Worm (Caenorhabditis elegans) whole organism, L3 larva: Measurements from ENCODE around the gene egl-23.
A peak's percentile ranks its signal among the peaks of the same experiment; 100 is the strongest.

Experiments
- R02D3.7 ChIP-seq: fragments of 150-350 bp; optimal IDR thresholded peaks from 2 replicates; lab custom pipeline; 2014; ENCODE audit warnings: missing biosample characterization, missing genetic modification characterization
- ZK546.5 ChIP-seq: sonication (generic microtip); optimal IDR thresholded peaks from 2 replicates; lab custom pipeline; 2017; ENCODE audit warnings: missing biosample characterization, missing genetic modification characterization
- aly-2 ChIP-seq: fragments of 150-350 bp; optimal IDR thresholded peaks from 2 replicates; lab custom pipeline; 2014; ENCODE audit warnings: missing biosample characterization, missing genetic modification characterization
- ama-1 ChIP-seq: fragments of 150-350 bp; optimal IDR thresholded peaks from 2 replicates; lab custom pipeline; 2018
- ceh-16 ChIP-seq: sonication (generic microtip); optimal IDR thresholded peaks from 2 replicates; lab custom pipeline; 2017; ENCODE audit warnings: missing biosample characterization, missing genetic modification characterization
- ceh-28 ChIP-seq: fragments of 150-350 bp; optimal IDR thresholded peaks from 2 replicates; lab custom pipeline; 2014; ENCODE audit warnings: missing biosample characterization, missing genetic modification reagents, missing genetic modification characterization
- ceh-82 ChIP-seq: fragments of 150-350 bp; optimal IDR thresholded peaks from 2 replicates; lab custom pipeline; 2014; ENCODE audit warnings: missing biosample characterization, missing genetic modification characterization
- ceh-9 ChIP-seq: sonication (generic microtip); optimal IDR thresholded peaks from 2 replicates; lab custom pipeline; 2018; ENCODE audit warnings: missing biosample characterization, missing genetic modification characterization
- daf-12 ChIP-seq: fragments of 150-350 bp; optimal IDR thresholded peaks from 2 replicates; lab custom pipeline; 2014; ENCODE audit warnings: missing biosample characterization, missing genetic modification reagents, missing genetic modification characterization
- egl-27 ChIP-seq: sonication (generic microtip); optimal IDR thresholded peaks from 4 replicates; lab custom pipeline; 2017; ENCODE audit warnings: missing biosample characterization, missing genetic modification reagents, missing genetic modification characterization
- egl-5 ChIP-seq: fragments of 150-350 bp; optimal IDR thresholded peaks from 2 replicates; lab custom pipeline; 2017; ENCODE audit warnings: missing biosample characterization, missing genetic modification reagents, missing genetic modification characterization, inconsistent platforms
- elt-1 ChIP-seq: fragments of 150-350 bp; optimal IDR thresholded peaks from 2 replicates; lab custom pipeline; 2014; ENCODE audit warnings: missing biosample characterization, missing genetic modification characterization
- elt-2 ChIP-seq: sonication (generic microtip); optimal IDR thresholded peaks from 2 replicates; lab custom pipeline; 2016; ENCODE audit warnings: missing genetic modification reagents, mild to moderate bottlenecking, missing genetic modification characterization, missing compliant biosample characterization
- elt-3 ChIP-seq, 3 experiments: fragments of 150-350 bp in 1 of 3; sonication (generic microtip) in 2 of 3; optimal IDR thresholded peaks; 2 replicates in 2 of 3; 4 replicates in 1 of 3; lab custom pipeline; 2014 to 2017; ENCODE audit warnings: missing biosample characterization in 3 of 3, missing genetic modification characterization in 3 of 3
- eor-1 ChIP-seq, 2 experiments: fragments of 150-350 bp; optimal IDR thresholded peaks; 2 replicates each; lab custom pipeline; 2014 to 2018; ENCODE audit warnings: missing biosample characterization in 2 of 2, missing genetic modification characterization in 2 of 2
- fkh-10 ChIP-seq: sonication (generic microtip); optimal IDR thresholded peaks from 2 replicates; lab custom pipeline; 2017; ENCODE audit warnings: missing biosample characterization, missing genetic modification reagents, missing genetic modification characterization
- fkh-2 ChIP-seq: fragments of 150-350 bp; optimal IDR thresholded peaks from 2 replicates; lab custom pipeline; 2014; ENCODE audit warnings: missing biosample characterization, missing genetic modification reagents, missing genetic modification characterization
- fos-1 ChIP-seq: fragments of 150-350 bp; optimal IDR thresholded peaks from 2 replicates; lab custom pipeline; 2014; ENCODE audit warnings: missing biosample characterization, missing genetic modification characterization
- hmg-11 ChIP-seq: sonication (generic microtip); optimal IDR thresholded peaks from 2 replicates; lab custom pipeline; 2016; ENCODE audit warnings: missing genetic modification characterization, missing compliant biosample characterization
- jun-1 ChIP-seq: fragments of 150-350 bp; optimal IDR thresholded peaks from 2 replicates; lab custom pipeline; 2014; ENCODE audit warnings: missing biosample characterization, missing genetic modification reagents, missing genetic modification characterization
- lin-15B ChIP-seq: fragments of 150-350 bp; optimal IDR thresholded peaks from 2 replicates; lab custom pipeline; 2014; ENCODE audit warnings: missing biosample characterization, missing genetic modification characterization
- lin-39 ChIP-seq: fragments of 150-350 bp; optimal IDR thresholded peaks from 2 replicates; lab custom pipeline; 2018; ENCODE audit warnings: missing biosample characterization, missing genetic modification reagents, missing genetic modification characterization
- lsy-12 ChIP-seq: sonication (generic microtip); optimal IDR thresholded peaks from 2 replicates; lab custom pipeline; 2016; ENCODE audit warnings: mild to moderate bottlenecking, missing genetic modification characterization, missing compliant biosample characterization
- mdl-1 ChIP-seq: fragments of 150-350 bp; optimal IDR thresholded peaks from 2 replicates; lab custom pipeline; 2014; ENCODE audit warnings: missing biosample characterization, missing genetic modification characterization
- mml-1 ChIP-seq: fragments of 150-350 bp; sonication (generic microtip); optimal IDR thresholded peaks from 3 replicates; lab custom pipeline; 2014; ENCODE audit warnings: missing biosample characterization, missing genetic modification characterization
- nfya-1 ChIP-seq: sonication (generic microtip); optimal IDR thresholded peaks from 2 replicates; lab custom pipeline; 2017; ENCODE audit warnings: missing genetic modification characterization, mild to moderate bottlenecking, missing compliant biosample characterization, antibody characterized with exemption, moderate library complexity; ENCODE audit not compliant: insufficient read depth
- nhr-11 ChIP-seq: fragments of 150-350 bp; optimal IDR thresholded peaks from 2 replicates; lab custom pipeline; 2014; ENCODE audit warnings: missing biosample characterization, missing genetic modification characterization
- nhr-12 ChIP-seq: fragments of 150-350 bp; optimal IDR thresholded peaks from 2 replicates; lab custom pipeline; 2014; ENCODE audit warnings: missing biosample characterization, missing genetic modification characterization
- nhr-23 ChIP-seq: fragments of 150-350 bp; optimal IDR thresholded peaks from 2 replicates; lab custom pipeline; 2014; ENCODE audit warnings: missing biosample characterization, missing genetic modification reagents, missing genetic modification characterization
- nhr-237 ChIP-seq: fragments of 150-350 bp; optimal IDR thresholded peaks from 2 replicates; lab custom pipeline; 2014; ENCODE audit warnings: missing biosample characterization, missing genetic modification characterization
- nhr-25 ChIP-seq: sonication (generic microtip); optimal IDR thresholded peaks from 2 replicates; lab custom pipeline; 2017; ENCODE audit warnings: missing biosample characterization, missing genetic modification characterization
- nhr-28 ChIP-seq: fragments of 150-350 bp; optimal IDR thresholded peaks from 2 replicates; lab custom pipeline; 2014; ENCODE audit warnings: missing biosample characterization, missing genetic modification characterization
- nhr-43 ChIP-seq: sonication (generic microtip); optimal IDR thresholded peaks from 2 replicates; lab custom pipeline; 2016; ENCODE audit warnings: mild to moderate bottlenecking, missing genetic modification characterization, missing compliant biosample characterization; ENCODE audit not compliant: poor library complexity, severe bottlenecking
- nhr-67 ChIP-seq: fragments of 150-350 bp; optimal IDR thresholded peaks from 2 replicates; lab custom pipeline; 2014; ENCODE audit warnings: missing biosample characterization, missing genetic modification characterization
- nhr-76 ChIP-seq: fragments of 150-350 bp; sonication (generic microtip); optimal IDR thresholded peaks from 5 replicates; lab custom pipeline; 2014; ENCODE audit warnings: missing biosample characterization, missing genetic modification characterization
- nhr-77 ChIP-seq: fragments of 150-350 bp; optimal IDR thresholded peaks from 2 replicates; lab custom pipeline; 2014; ENCODE audit warnings: missing biosample characterization, missing genetic modification characterization
- pha-4 ChIP-seq: fragments of 150-350 bp; optimal IDR thresholded peaks from 2 replicates; lab custom pipeline; 2014; ENCODE audit warnings: missing biosample characterization, missing genetic modification reagents, missing genetic modification characterization
- pqm-1 ChIP-seq: fragments of 150-350 bp; optimal IDR thresholded peaks from 2 replicates; lab custom pipeline; 2017; ENCODE audit warnings: missing biosample characterization, missing genetic modification characterization, inconsistent platforms
- sea-2 ChIP-seq: fragments of 150-350 bp; sonication (generic microtip); optimal IDR thresholded peaks from 4 replicates; lab custom pipeline; 2014; ENCODE audit warnings: missing biosample characterization, missing genetic modification reagents, missing genetic modification characterization
- skn-1 ChIP-seq: fragments of 150-350 bp; optimal IDR thresholded peaks from 2 replicates; lab custom pipeline; 2014; ENCODE audit warnings: missing biosample characterization, missing genetic modification characterization
- snpc-4 ChIP-seq: fragments of 150-350 bp; optimal IDR thresholded peaks from 2 replicates; lab custom pipeline; 2014; ENCODE audit warnings: missing biosample characterization, missing genetic modification characterization
- tbx-2 ChIP-seq: sonication (generic microtip); optimal IDR thresholded peaks from 2 replicates; lab custom pipeline; 2016; ENCODE audit warnings: mild to moderate bottlenecking, missing genetic modification characterization, missing compliant biosample characterization
- unc-39 ChIP-seq: sonication (generic microtip); optimal IDR thresholded peaks from 4 replicates; lab custom pipeline; 2017; ENCODE audit warnings: missing biosample characterization, missing genetic modification characterization
- unc-62 ChIP-seq: fragments of 150-350 bp; sonication (generic microtip); optimal IDR thresholded peaks from 4 replicates; lab custom pipeline; 2014; ENCODE audit warnings: missing biosample characterization, missing genetic modification reagents, missing genetic modification characterization
- zag-1 ChIP-seq: fragments of 150-350 bp; optimal IDR thresholded peaks from 2 replicates; lab custom pipeline; 2014; ENCODE audit warnings: missing biosample characterization, missing genetic modification characterization
- ztf-11 ChIP-seq: fragments of 150-350 bp; optimal IDR thresholded peaks from 2 replicates; lab custom pipeline; 2014; ENCODE audit warnings: missing biosample characterization, missing genetic modification characterization
- ztf-4 ChIP-seq: fragments of 150-350 bp; optimal IDR thresholded peaks from 2 replicates; lab custom pipeline; 2014; ENCODE audit warnings: missing biosample characterization, missing genetic modification characterization

The egl-23 gene

DNA sequence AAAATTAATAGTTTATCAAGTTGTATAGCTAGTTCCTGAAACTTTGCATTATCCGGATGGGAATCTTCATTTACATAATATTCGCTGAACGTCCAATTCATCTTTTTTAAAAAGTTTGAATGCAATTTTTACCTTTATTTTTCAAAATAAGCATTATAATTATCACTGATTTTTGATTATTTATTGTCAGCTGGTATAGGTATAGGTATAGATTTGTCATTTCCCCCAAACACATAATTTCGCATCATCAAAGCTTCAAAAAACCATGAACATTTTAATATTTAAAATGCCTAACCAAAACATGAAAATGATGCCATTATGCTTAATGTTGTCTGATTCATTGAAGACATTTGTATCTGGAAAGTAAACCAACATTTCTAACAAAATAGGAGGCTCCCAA, 27.0 kb downstream of the egl-23 start, which contains the start of gene srw-63:
Gene srw-63 (minus strand): TSS at position 101 of the 400 bp plus-strand sequence.
- TF ChIP-seq nhr-77 (tag; lab: Kevin White, UChicago) = no peak
- no peak for TF ChIP-seq nhr-23 (tag; lab: Kevin White, UChicago)

DNA sequence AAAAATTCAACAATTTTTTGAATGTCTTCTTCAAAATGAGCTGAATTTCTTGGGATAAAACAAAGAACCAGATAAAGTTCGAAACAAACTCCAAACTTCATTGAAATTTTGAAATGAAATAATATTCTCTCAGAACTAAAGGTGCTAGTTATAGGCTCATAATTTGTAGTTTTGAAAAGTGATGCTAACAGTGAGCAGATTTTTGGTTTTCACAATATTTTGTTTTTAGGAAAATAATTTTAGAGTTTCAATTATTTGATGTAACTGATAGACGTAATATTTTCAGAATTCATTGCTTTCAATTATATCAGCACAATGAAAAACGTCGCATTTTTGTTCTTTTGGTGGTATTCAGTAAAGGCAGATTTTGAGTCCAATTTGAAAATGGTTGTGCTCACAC, 31.0 kb downstream of the egl-23 start, which contains the start of the genes irld-56 and irld-55:
Gene irld-56 (minus strand): TSS at position 101 of the 400 bp plus-strand sequence.
Gene irld-55 (plus strand): TSS at position 316 of the 400 bp plus-strand sequence.
- TF ChIP-seq eor-1 (tag; optimal IDR thresholded peaks at IDR 0.05; lab: Kevin White, UChicago) (no peak), nhr-28 (tag; lab: Kevin White, UChicago) (no peak), lin-39 (tag; lab: Kevin White, UChicago) (no peak)

DNA sequence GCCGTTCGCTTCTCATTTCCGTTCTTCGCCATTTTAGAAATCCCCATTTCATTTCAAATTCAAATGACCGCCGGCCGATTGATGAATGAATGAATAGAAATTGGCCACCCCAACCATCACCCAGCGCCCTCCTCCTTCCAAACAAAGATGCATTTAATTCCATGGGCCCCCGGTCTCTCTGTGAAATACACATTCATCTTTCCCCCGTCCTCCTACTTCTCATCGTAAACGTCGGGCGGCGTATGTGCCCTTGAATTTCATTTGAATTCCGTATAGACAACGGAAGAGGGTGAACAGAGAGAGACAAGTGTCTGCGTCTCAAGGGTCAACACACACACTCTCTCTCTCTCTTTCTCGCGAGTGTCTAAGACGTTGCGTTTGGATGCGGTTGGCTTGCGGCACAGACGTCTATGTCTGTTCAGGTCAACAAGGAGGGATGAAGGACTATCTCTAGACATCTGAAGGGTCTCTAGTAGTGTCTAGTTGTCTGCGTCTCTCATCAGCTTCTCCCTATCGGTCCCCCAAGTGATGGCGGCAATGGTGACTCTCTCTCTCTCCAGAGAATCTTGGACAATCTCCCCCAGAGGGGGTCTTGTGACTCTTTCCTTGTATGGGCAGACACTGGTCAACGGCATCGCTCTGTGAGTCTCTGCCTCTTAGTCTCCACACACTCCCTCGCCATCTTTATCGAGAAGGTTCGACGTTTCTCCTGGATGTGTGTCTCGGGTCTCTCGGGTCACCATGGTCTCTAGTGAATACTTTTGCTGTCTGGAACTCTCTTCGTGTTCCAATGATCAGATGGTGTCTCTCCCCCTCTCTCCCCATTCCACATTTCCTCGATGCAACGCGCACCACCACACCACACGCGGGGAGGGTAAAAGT, 44.0 kb downstream of the egl-23 start:
- TF ChIP-seq unc-62 (GFP tag; lab: Kevin White, UChicago) (peak; percentile 63), elt-2 (tag; lab: Kevin White, UChicago) (no peak), skn-1 (peak; percentile 74), jun-1 (tag; lab: Kevin White, UChicago) (peak; percentile 87), ceh-9 (peak; percentile 58), eor-1 (tag; optimal IDR thresholded peaks at IDR 0.05; lab: Kevin White, UChicago) (peak in 1 of 2 experiments; percentile 70), nhr-28 (tag; lab: Kevin White, UChicago) (peak; percentile 64), ceh-82 (tag; lab: Kevin White, UChicago) (peak; percentile 11), elt-3 (tag; optimal IDR thresholded peaks at IDR 0.05; lab: Kevin White, UChicago) (no peak), fos-1 (tag; lab: Kevin White, UChicago) (peak; percentile 29), egl-27 (no peak), lsy-12 (peak; percentile 58), ZK546.5 (tag; lab: Kevin White, UChicago) (peak; percentile 22), egl-5 (peak; percentile 17), snpc-4 (tag; lab: Kevin White, UChicago) (peak; percentile 48), nhr-12 (tag; lab: Kevin White, UChicago) (no peak), fkh-2 (tag; lab: Kevin White, UChicago) (peak; percentile 45), hmg-11 (tag; lab: Kevin White, UChicago) (peak; percentile 43), fkh-10 (GFP tag; lab: Kevin White, UChicago) (peak; percentile 43), nhr-76 (tag; lab: Kevin White, UChicago) (no peak), sea-2 (GFP tag; lab: Kevin White, UChicago) (no peak), ztf-11 (tag; lab: Kevin White, UChicago) (no peak), ama-1 (no peak), elt-1 (tag; lab: Kevin White, UChicago) (peak; percentile 67), ceh-16 (tag; lab: Kevin White, UChicago) (peak; percentile 36), nhr-23 (tag; lab: Kevin White, UChicago) (peak; percentile 71), ceh-28 (tag; lab: Kevin White, UChicago) (peak; percentile 35), ztf-4 (tag; lab: Kevin White, UChicago) (peak; percentile 22), zag-1 (tag; lab: Kevin White, UChicago) (peak; percentile 28), nhr-67 (no peak), mdl-1 (tag; lab: Kevin White, UChicago) (peak; percentile 62), nhr-11 (tag; lab: Kevin White, UChicago) (peak; percentile 60), lin-15B (tag; lab: Kevin White, UChicago) (peak; percentile 88), nhr-43 (peak; percentile 88), unc-39 (peak; percentile 2), daf-12 (tag; lab: Kevin White, UChicago) (peak; percentile 63), nhr-237 (no peak), aly-2 (tag; lab: Kevin White, UChicago) (no peak), R02D3.7 (tag; lab: Kevin White, UChicago) (peak; percentile 49), nhr-77 (tag; lab: Kevin White, UChicago) (no peak), nhr-25 (peak; percentile 62), nfya-1 (tag; lab: Kevin White, UChicago) (peak; percentile 74), tbx-2 (tag; lab: Kevin White, UChicago) (peak; percentile 86), pqm-1 (tag; lab: Kevin White, UChicago) (peak; percentile 32), lin-39 (tag; lab: Kevin White, UChicago) (peak; percentile 72), mml-1 (tag; lab: Kevin White, UChicago) (no peak), pha-4 (tag; lab: Kevin White, UChicago) (no peak)
- TF ChIP-seq, all 47 proteins: peak for 33
